Fruit fly (Drosophila melanogaster) whole organism, embryonic: ENCODE data around the gene hook.

Experiments
- Adf1 ChIP-seq: fragments of 200-800 bp; sonication (Bioruptor generic); IDR thresholded peaks from 2 replicates; pipeline ENCODE4 v1.3.6; 2022; ENCODE audit warnings: missing biosample characterization, missing genetic modification characterization
- CG10321 ChIP-seq: fragments of 200-800 bp; sonication (Bioruptor generic); IDR thresholded peaks from 2 replicates; pipeline ENCODE4 v1.3.6; 2022; ENCODE audit warnings: missing biosample characterization, missing genetic modification characterization
- CG10959 ChIP-seq: fragments of 200-800 bp; sonication (Bioruptor generic); IDR thresholded peaks from 2 replicates; pipeline ENCODE4 v1.3.6; 2022; ENCODE audit warnings: missing biosample characterization, missing genetic modification characterization
- CG11247 ChIP-seq: fragments of 200-800 bp; sonication (Bioruptor generic); IDR thresholded peaks from 2 replicates; pipeline ENCODE4 v1.3.6; 2022; ENCODE audit warnings: missing biosample characterization, missing genetic modification characterization
- CG14667 ChIP-seq: fragments of 200-800 bp; sonication (Bioruptor generic); IDR thresholded peaks from 2 replicates; pipeline ENCODE4 v1.3.6; 2022; ENCODE audit warnings: missing biosample characterization, missing genetic modification characterization
- CG15269 ChIP-seq: fragments of 200-800 bp; sonication (Bioruptor generic); optimal IDR thresholded peaks from 2 replicates; lab custom pipeline; 2018; ENCODE audit warnings: missing biosample characterization, mild to moderate bottlenecking, missing genetic modification characterization, moderate library complexity
- CG17328 ChIP-seq: fragments of 200-800 bp; sonication (Bioruptor generic); IDR thresholded peaks from 2 replicates; pipeline ENCODE4 v1.3.6; 2022; ENCODE audit warnings: missing biosample characterization, missing genetic modification characterization
- CG17568 ChIP-seq: fragments of 200-800 bp; sonication (Bioruptor generic); optimal IDR thresholded peaks from 2 replicates; lab custom pipeline; 2018; ENCODE audit warnings: missing biosample characterization, mild to moderate bottlenecking, missing genetic modification characterization, moderate library complexity
- CG2129 ChIP-seq: fragments of 200-800 bp; sonication (Bioruptor generic); IDR thresholded peaks from 2 replicates; pipeline ENCODE4 v1.3.6; 2022; ENCODE audit warnings: missing biosample characterization, missing genetic modification characterization; ENCODE audit not compliant: partially characterized antibody
- CG2712 ChIP-seq: fragments of 200-800 bp; optimal IDR thresholded peaks from 3 replicates; lab custom pipeline; 2019; ENCODE audit warnings: missing biosample characterization, mild to moderate bottlenecking, missing genetic modification characterization, moderate library complexity
- CG3163 ChIP-seq: fragments of 200-800 bp; sonication (Bioruptor generic); optimal IDR thresholded peaks from 3 replicates; lab custom pipeline; 2016; ENCODE audit warnings: missing biosample characterization, missing genetic modification characterization
- CG3407 ChIP-seq: fragments of 200-800 bp; sonication (Bioruptor generic); optimal IDR thresholded peaks from 2 replicates; lab custom pipeline; 2018; ENCODE audit warnings: missing biosample characterization, mild to moderate bottlenecking, missing genetic modification characterization
- CG34422 ChIP-seq: fragments of 200-800 bp; sonication (Bioruptor generic); IDR thresholded peaks from 3 replicates; pipeline ENCODE4 v1.3.6; 2022; ENCODE audit warnings: missing biosample characterization, missing genetic modification characterization
- CG4404 ChIP-seq: fragments of 200-800 bp; sonication (Bioruptor generic); IDR thresholded peaks from 2 replicates; pipeline ENCODE4 v1.3.6; 2022; ENCODE audit warnings: missing biosample characterization, missing genetic modification characterization
- CG5245 ChIP-seq: fragments of 200-800 bp; sonication (Bioruptor generic); optimal IDR thresholded peaks from 3 replicates; lab custom pipeline; 2016; ENCODE audit warnings: missing biosample characterization, missing genetic modification characterization
- CG6689 ChIP-seq: fragments of 200-800 bp; sonication (Bioruptor generic); IDR thresholded peaks from 2 replicates; pipeline ENCODE4 v1.3.6; 2022; ENCODE audit warnings: missing biosample characterization, missing genetic modification characterization
- CG7987 ChIP-seq: fragments of 200-800 bp; sonication (Bioruptor generic); optimal IDR thresholded peaks from 2 replicates; lab custom pipeline; 2018; ENCODE audit warnings: missing biosample characterization, mild to moderate bottlenecking, missing genetic modification characterization, moderate library complexity
- CG8765 ChIP-seq: fragments of 200-800 bp; sonication (Bioruptor generic); IDR thresholded peaks from 2 replicates; pipeline ENCODE4 v1.3.6; 2022; ENCODE audit warnings: missing biosample characterization, missing genetic modification characterization
- Camta ChIP-seq: fragments of 200-800 bp; sonication (Bioruptor generic); optimal IDR thresholded peaks from 2 replicates; lab custom pipeline; 2016; ENCODE audit warnings: missing biosample characterization, missing genetic modification characterization
- Dfd ChIP-seq, 2 experiments: fragments of >200 bp; optimal IDR thresholded peaks; 2 replicates each; lab custom pipeline; 2017; ENCODE audit warnings: missing biosample characterization in 2 of 2, missing genetic modification characterization in 2 of 2
- Gug ChIP-seq: fragments of 200-800 bp; sonication (Bioruptor generic); IDR thresholded peaks from 4 replicates; pipeline ENCODE4 v1.3.6; 2022; ENCODE audit warnings: missing biosample characterization, missing genetic modification characterization
- H15 ChIP-seq: fragments of 200-800 bp; sonication (Bioruptor generic); IDR thresholded peaks from 3 replicates; pipeline ENCODE4 v1.3.6; 2022; ENCODE audit warnings: missing biosample characterization, missing genetic modification characterization
- Hr51 ChIP-seq, 2 experiments: fragments of 200-800 bp; sonication (Bioruptor generic); optimal IDR thresholded peaks; 2 replicates in 1 of 2; 3 replicates in 1 of 2; lab custom pipeline; 2016 to 2018; ENCODE audit warnings: missing biosample characterization in 2 of 2, missing genetic modification characterization in 2 of 2, mild to moderate bottlenecking in 1 of 2, moderate library complexity in 1 of 2
- Mes4 ChIP-seq: fragments of 200-800 bp; sonication (Bioruptor generic); optimal IDR thresholded peaks from 2 replicates; lab custom pipeline; 2016; ENCODE audit warnings: missing biosample characterization, missing genetic modification characterization
- Mrtf ChIP-seq: fragments of 200-800 bp; sonication (Bioruptor generic); IDR thresholded peaks from 3 replicates; pipeline ENCODE4 v1.3.6; 2022; ENCODE audit warnings: missing biosample characterization, missing genetic modification characterization
- Myb ChIP-seq: fragments of 200-800 bp; sonication (Bioruptor generic); optimal IDR thresholded peaks from 2 replicates; lab custom pipeline; 2016; ENCODE audit warnings: missing biosample characterization, missing genetic modification characterization
- Neu2 ChIP-seq: fragments of 200-800 bp; sonication (Bioruptor generic); optimal IDR thresholded peaks from 3 replicates; lab custom pipeline; 2016; ENCODE audit warnings: missing biosample characterization, missing genetic modification characterization, borderline replicate concordance
- Nf-YB ChIP-seq: fragments of 200-800 bp; sonication (Bioruptor generic); optimal IDR thresholded peaks from 3 replicates; lab custom pipeline; 2019; ENCODE audit warnings: missing biosample characterization, mild to moderate bottlenecking, missing genetic modification characterization, moderate library complexity
- Pdp1 ChIP-seq, 2 experiments: fragments of 200-800 bp; sonication (Bioruptor generic); optimal IDR thresholded peaks; 3 replicates each; lab custom pipeline; 2016; ENCODE audit warnings: missing biosample characterization in 2 of 2, missing genetic modification characterization in 2 of 2, mild to moderate bottlenecking in 1 of 2, moderate library complexity in 1 of 2
- Poxn ChIP-seq: fragments of 200-800 bp; sonication (Bioruptor generic); IDR thresholded peaks from 2 replicates; pipeline ENCODE4 v1.3.6; 2022; ENCODE audit warnings: missing biosample characterization, missing genetic modification characterization
- Sox100B ChIP-seq: fragments of 200-800 bp; sonication (Bioruptor generic); optimal IDR thresholded peaks from 3 replicates; lab custom pipeline; 2018; ENCODE audit warnings: missing biosample characterization, mild to moderate bottlenecking, missing genetic modification characterization
- Usf ChIP-seq: fragments of 200-800 bp; sonication (Bioruptor generic); optimal IDR thresholded peaks from 2 replicates; lab custom pipeline; 2017; ENCODE audit warnings: missing genotype, missing biosample characterization, missing genetic modification characterization
- cad ChIP-seq: fragments of >200 bp; optimal IDR thresholded peaks from 2 replicates; lab custom pipeline; 2017; ENCODE audit warnings: missing biosample characterization, missing genetic modification characterization
- chif ChIP-seq, 2 experiments: fragments of 200-800 bp; sonication (Bioruptor generic); optimal IDR thresholded peaks; 3 replicates each; lab custom pipeline; 2016; ENCODE audit warnings: missing biosample characterization in 2 of 2, missing genetic modification characterization in 2 of 2
- chinmo ChIP-seq: fragments of 200-800 bp; sonication (Bioruptor generic); IDR thresholded peaks from 4 replicates; pipeline ENCODE4 v1.3.6; 2022; ENCODE audit warnings: missing biosample characterization, missing genetic modification characterization; ENCODE audit not compliant: partially characterized antibody
- crol ChIP-seq: fragments of 200-800 bp; sonication (Bioruptor generic); IDR thresholded peaks from 2 replicates; pipeline ENCODE4 v1.3.6; 2022; ENCODE audit warnings: missing biosample characterization, missing genetic modification characterization
- dati ChIP-seq: fragments of 200-800 bp; sonication (Bioruptor generic); IDR thresholded peaks from 2 replicates; pipeline ENCODE4 v1.3.6; 2022; ENCODE audit warnings: missing biosample characterization, missing genetic modification characterization
- fd3F ChIP-seq: fragments of 200-800 bp; sonication (Bioruptor generic); optimal IDR thresholded peaks from 2 replicates; lab custom pipeline; 2018; ENCODE audit warnings: missing biosample characterization, mild to moderate bottlenecking, missing genetic modification characterization, moderate library complexity
- gsb-n ChIP-seq: fragments of 200-800 bp; sonication (Bioruptor generic); optimal IDR thresholded peaks from 3 replicates; lab custom pipeline; 2018; ENCODE audit warnings: missing biosample characterization, mild to moderate bottlenecking, missing genetic modification characterization
- hkb ChIP-seq, 2 experiments: fragments of 200-800 bp in 1 of 2; fragments of >200 bp in 1 of 2; sonication (Bioruptor generic) in 1 of 2; IDR thresholded peaks in 1 of 2; optimal IDR thresholded peaks in 1 of 2; 2 replicates each; pipeline versions ENCODE4 v1.3.6 to Lab custom; 2017 to 2022; ENCODE audit warnings: missing biosample characterization in 1 of 2, missing genetic modification characterization in 1 of 2
- ken ChIP-seq: fragments of 200-800 bp; sonication (Bioruptor generic); IDR thresholded peaks from 3 replicates; pipeline ENCODE4 v1.3.6; 2022; ENCODE audit warnings: missing biosample characterization, missing genetic modification characterization
- nau ChIP-seq: fragments of 200-800 bp; sonication (Bioruptor generic); optimal IDR thresholded peaks from 3 replicates; lab custom pipeline; 2017; ENCODE audit warnings: missing biosample characterization, mild to moderate bottlenecking, missing genetic modification characterization, missing genetic modification reagents
- peb ChIP-seq: fragments of 200-800 bp; sonication (Bioruptor generic); IDR thresholded peaks from 2 replicates; pipeline ENCODE4 v1.3.6; 2022; ENCODE audit warnings: missing biosample characterization, missing genetic modification characterization
- psq ChIP-seq: fragments of 200-800 bp; sonication (Bioruptor generic); optimal IDR thresholded peaks from 2 replicates; lab custom pipeline; 2017; ENCODE audit warnings: missing biosample characterization, missing genetic modification characterization
- slbo ChIP-seq: fragments of 200-800 bp; sonication (Bioruptor generic); IDR thresholded peaks from 2 replicates; pipeline ENCODE4 v1.3.6; 2022; ENCODE audit warnings: missing biosample characterization, missing genetic modification characterization
- sug ChIP-seq: fragments of 200-800 bp; optimal IDR thresholded peaks from 2 replicates; lab custom pipeline; 2019; ENCODE audit warnings: missing biosample characterization, mild to moderate bottlenecking, missing genetic modification characterization, moderate library complexity
- toy ChIP-seq: fragments of 200-800 bp; sonication (Bioruptor generic); IDR thresholded peaks from 2 replicates; pipeline ENCODE4 v1.3.6; 2022; ENCODE audit warnings: missing biosample characterization, missing genetic modification characterization
- tx ChIP-seq: fragments of 200-800 bp; sonication (Bioruptor generic); optimal IDR thresholded peaks from 2 replicates; lab custom pipeline; 2016; ENCODE audit warnings: missing biosample characterization, missing genetic modification characterization
- vvl ChIP-seq: fragments of 200-800 bp; sonication (Bioruptor generic); IDR thresholded peaks from 2 replicates; pipeline ENCODE4 v1.3.6; 2022; ENCODE audit warnings: missing biosample characterization, missing genetic modification characterization
- wek ChIP-seq: fragments of 200-800 bp; sonication (Bioruptor generic); optimal IDR thresholded peaks from 3 replicates; lab custom pipeline; 2018; ENCODE audit warnings: missing biosample characterization, mild to moderate bottlenecking, missing genetic modification characterization, moderate library complexity
- zfh1 ChIP-seq: fragments of 200-800 bp; sonication (Bioruptor generic); IDR thresholded peaks from 3 replicates; pipeline ENCODE4 v1.3.6; 2022; ENCODE audit warnings: missing biosample characterization, missing genetic modification characterization

hook gene

dm6 chr2L:19009130-19009529 is 24.2 kb downstream of the hook start, which contains the start of gene RpL30 (continued):
- TF ChIP-seq CG17568 (peak; percentile 91), Camta (GFP tag; lab: Kevin White, UChicago) (peak; percentile 87), Nf-YB (GFP tag; lab: Kevin White, UChicago) (peak; percentile 80), slbo (peak; percentile 80), sug (tag; lab: Kevin White, UChicago) (peak; percentile 89), crol (GFP tag; lab: Robert Waterston, UW) (no peak), dati (GFP tag; lab: Robert Waterston, UW) (peak; percentile 65), toy (GFP tag; lab: Robert Waterston, UW) (peak; percentile 63; the same call in 1 of the 2 replicates), CG10959 (GFP tag; lab: Robert Waterston, UW) (peak; percentile 75), Neu2 (peak; percentile 58), chinmo (GFP tag; lab: Robert Waterston, UW) (peak; percentile 86; the same call in 3 of the 4 replicates), CG15269 (peak; percentile 79), ken (peak; percentile 88), CG7987 (peak; percentile 98), CG17328 (peak; percentile 92), psq (GFP tag; lab: Kevin White, UChicago) (peak; percentile 79), CG8765 (GFP tag; lab: Robert Waterston, UW) (peak; percentile 70), cad (GFP tag; lab: Kevin White, UChicago) (no peak), Adf1 (peak; percentile 72), CG5245 (GFP tag; lab: Kevin White, UChicago) (peak; percentile 80), CG10321 (GFP tag; lab: Robert Waterston, UW) (peak; percentile 66), hkb (optimal IDR thresholded peaks at IDR 0.05; lab: Kevin White, UChicago) (peak; percentile 63), hkb (GFP tag; IDR thresholded peaks at IDR 0.05; lab: Robert Waterston, UW) (peak; percentile 93), H15 (GFP tag; lab: Robert Waterston, UW) (peak; percentile 87), CG14667 (GFP tag; lab: Robert Waterston, UW) (peak; percentile 54), Poxn (GFP tag; lab: Robert Waterston, UW) (no peak), Myb (GFP tag; lab: Kevin White, UChicago) (peak; percentile 89), CG3163 (peak; percentile 82), Dfd (GFP tag; optimal IDR thresholded peaks at IDR 0.05; lab: Kevin White, UChicago) (no peak), fd3F (GFP tag; lab: Kevin White, UChicago) (peak; percentile 73), vvl (GFP tag; lab: Robert Waterston, UW) (peak; percentile 97), CG2712 (tag; lab: Kevin White, UChicago) (peak; percentile 87), tx (GFP tag; lab: Kevin White, UChicago) (peak; percentile 74), Mrtf (GFP tag; lab: Robert Waterston, UW) (peak; percentile 57; the same call in 2 of the 3 replicates), zfh1 (GFP tag; lab: Robert Waterston, UW) (peak; percentile 91), chif (GFP tag; optimal IDR thresholded peaks at IDR 0.05; lab: Kevin White, UChicago) (peak; percentile 70 to 87), Mes4 (peak; percentile 98), Hr51 (GFP tag; optimal IDR thresholded peaks at IDR 0.05; lab: Kevin White, UChicago) (peak; percentile 79 to 84), CG3407 (peak; percentile 90), CG6689 (peak; percentile 71), Gug (GFP tag; lab: Robert Waterston, UW) (peak; percentile 49; the same call in 3 of the 4 replicates), CG34422 (GFP tag; lab: Robert Waterston, UW) (peak; percentile 90), Sox100B (GFP tag; lab: Kevin White, UChicago) (peak; percentile 75), CG11247 (peak; percentile 81), Usf (peak; percentile 80), wek (GFP tag; lab: Kevin White, UChicago) (peak; percentile 90), nau (GFP tag; lab: Kevin White, UChicago) (peak; percentile 91), CG4404 (peak; percentile 52; the same call in 1 of the 2 replicates), Pdp1 (GFP tag; optimal IDR thresholded peaks at IDR 0.05; lab: Kevin White, UChicago) (peak; percentile 70 to 92), gsb-n (peak; percentile 91), CG2129 (no peak), peb (GFP tag; lab: Robert Waterston, UW) (peak; percentile 42; the same call in 1 of the 2 replicates)
